Fruit fly (Drosophila melanogaster) whole organism, embryonic: ENCODE data around the gene CG1764.

Experiments
- BEAF-32 ChIP-seq: fragments of 200-800 bp; sonication (Bioruptor generic); optimal IDR thresholded peaks from 3 replicates; lab custom pipeline; 2017; ENCODE audit warnings: missing biosample characterization, missing genetic modification characterization, mild to moderate bottlenecking, moderate library complexity, missing genetic modification reagents
- Blimp-1 ChIP-seq: fragments of 200-800 bp; sonication (Bioruptor generic); optimal IDR thresholded peaks from 3 replicates; lab custom pipeline; 2018; ENCODE audit warnings: missing biosample characterization, missing genetic modification characterization, mild to moderate bottlenecking, moderate library complexity, missing genetic modification reagents
- CG11398 ChIP-seq: fragments of 200-800 bp; sonication (Bioruptor generic); optimal IDR thresholded peaks from 2 replicates; lab custom pipeline; 2016; ENCODE audit warnings: missing biosample characterization, missing genetic modification characterization
- CG11695 ChIP-seq: fragments of 200-800 bp; sonication (Bioruptor generic); IDR thresholded peaks from 3 replicates; pipeline ENCODE4 v1.3.6; 2022; ENCODE audit warnings: missing biosample characterization, missing genetic modification characterization
- CG15479 ChIP-seq: fragments of 200-800 bp; sonication (Bioruptor generic); optimal IDR thresholded peaks from 3 replicates; lab custom pipeline; 2019; ENCODE audit warnings: missing biosample characterization, mild to moderate bottlenecking, missing genetic modification characterization, moderate library complexity
- CG17186 ChIP-seq: fragments of 200-800 bp; sonication (Bioruptor generic); optimal IDR thresholded peaks from 3 replicates; lab custom pipeline; 2017; ENCODE audit warnings: missing biosample characterization, missing genetic modification reagents, missing genetic modification characterization
- CG17912 ChIP-seq: fragments of 200-800 bp; sonication (Bioruptor generic); optimal IDR thresholded peaks from 2 replicates; lab custom pipeline; 2018; ENCODE audit warnings: missing biosample characterization, mild to moderate bottlenecking, missing genetic modification characterization
- CG18011 ChIP-seq: fragments of 200-800 bp; sonication (Bioruptor generic); optimal IDR thresholded peaks from 2 replicates; lab custom pipeline; 2017; ENCODE audit warnings: missing biosample characterization, missing genetic modification characterization, mild to moderate bottlenecking, moderate library complexity, missing genotype
- CG2120 ChIP-seq: fragments of 200-800 bp; sonication (Bioruptor generic); optimal IDR thresholded peaks from 3 replicates; lab custom pipeline; 2016; ENCODE audit warnings: missing biosample characterization, missing genetic modification characterization
- CG2875 ChIP-seq: fragments of 200-800 bp; sonication (Bioruptor generic); optimal IDR thresholded peaks from 2 replicates; lab custom pipeline; 2017; ENCODE audit warnings: missing biosample characterization, mild to moderate bottlenecking, missing genetic modification characterization, missing genetic modification reagents
- CG3065 ChIP-seq: fragments of 200-800 bp; sonication (Bioruptor generic); optimal IDR thresholded peaks from 2 replicates; lab custom pipeline; 2016; ENCODE audit warnings: missing biosample characterization, missing genetic modification characterization
- CG33213 ChIP-seq: fragments of 200-800 bp; sonication (Bioruptor generic); optimal IDR thresholded peaks from 3 replicates; lab custom pipeline; 2016; ENCODE audit warnings: missing biosample characterization, missing genetic modification characterization
- CG3847 ChIP-seq: fragments of 200-800 bp; sonication (Bioruptor generic); IDR thresholded peaks from 2 replicates; pipeline ENCODE4 v1.3.6; 2022; ENCODE audit warnings: missing biosample characterization, missing genetic modification characterization
- CG4328 ChIP-seq: fragments of 200-800 bp; sonication (Bioruptor generic); optimal IDR thresholded peaks from 3 replicates; lab custom pipeline; 2017; ENCODE audit warnings: missing biosample characterization, missing genetic modification reagents, missing genetic modification characterization
- CG43689 ChIP-seq: fragments of 200-800 bp; sonication (Bioruptor generic); IDR thresholded peaks from 2 replicates; pipeline ENCODE4 v1.3.6; 2022; ENCODE audit warnings: missing biosample characterization, missing genetic modification characterization
- CG4730 ChIP-seq: fragments of 200-800 bp; sonication (Bioruptor generic); IDR thresholded peaks from 2 replicates; pipeline ENCODE4 v1.3.6; 2022; ENCODE audit warnings: missing biosample characterization, missing genetic modification characterization
- CG6813 ChIP-seq: fragments of 200-800 bp; sonication (Bioruptor generic); optimal IDR thresholded peaks from 2 replicates; lab custom pipeline; 2017; ENCODE audit warnings: missing biosample characterization, missing genetic modification characterization, mild to moderate bottlenecking, moderate library complexity, missing genetic modification reagents
- CG7357 ChIP-seq: fragments of 200-800 bp; sonication (Bioruptor generic); IDR thresholded peaks from 3 replicates; pipeline ENCODE4 v1.3.6; 2022; ENCODE audit warnings: missing biosample characterization, missing genetic modification characterization
- CG7839 ChIP-seq: fragments of 200-800 bp; sonication (Bioruptor generic); optimal IDR thresholded peaks from 3 replicates; lab custom pipeline; 2018; ENCODE audit warnings: missing biosample characterization, mild to moderate bottlenecking, missing genetic modification characterization, moderate library complexity
- CG7928 ChIP-seq: fragments of 200-800 bp; sonication (Bioruptor generic); optimal IDR thresholded peaks from 2 replicates; lab custom pipeline; 2017; ENCODE audit warnings: missing biosample characterization, mild to moderate bottlenecking, missing genetic modification characterization
- CG8924 ChIP-seq: fragments of 200-800 bp; optimal IDR thresholded peaks from 3 replicates; lab custom pipeline; 2019; ENCODE audit warnings: missing biosample characterization, mild to moderate bottlenecking, missing genetic modification characterization, moderate library complexity
- CG8944 ChIP-seq: fragments of 200-800 bp; sonication (Bioruptor generic); optimal IDR thresholded peaks from 3 replicates; lab custom pipeline; 2016; ENCODE audit warnings: missing biosample characterization, missing genetic modification characterization
- Dp ChIP-seq: fragments of 200-800 bp; sonication (Bioruptor generic); optimal IDR thresholded peaks from 2 replicates; lab custom pipeline; 2018; ENCODE audit warnings: missing biosample characterization, mild to moderate bottlenecking, missing genetic modification characterization, moderate library complexity
- E2f2 ChIP-seq: fragments of 200-800 bp; sonication (Bioruptor generic); IDR thresholded peaks from 2 replicates; pipeline ENCODE4 v1.3.6; 2022; ENCODE audit warnings: missing biosample characterization, missing genetic modification characterization
- Fer2 ChIP-seq: fragments of 200-800 bp; sonication (Bioruptor generic); optimal IDR thresholded peaks from 2 replicates; lab custom pipeline; 2018; ENCODE audit warnings: missing biosample characterization, mild to moderate bottlenecking, missing genetic modification characterization, moderate library complexity
- HHEX ChIP-seq: fragments of 200-800 bp; sonication (Bioruptor generic); optimal IDR thresholded peaks from 3 replicates; lab custom pipeline; 2017; ENCODE audit warnings: missing biosample characterization, mild to moderate bottlenecking, missing genetic modification characterization, missing genetic modification reagents
- HmgD ChIP-seq: fragments of 200-800 bp; sonication (Bioruptor generic); optimal IDR thresholded peaks from 3 replicates; lab custom pipeline; 2016; ENCODE audit warnings: missing biosample characterization, missing genetic modification characterization
- Hmx ChIP-seq: fragments of 200-800 bp; sonication (Bioruptor generic); optimal IDR thresholded peaks from 2 replicates; lab custom pipeline; 2016; ENCODE audit warnings: missing biosample characterization, missing genetic modification characterization
- Hr78 ChIP-seq, 2 experiments: fragments of 200-800 bp in 1 of 2; fragments of >200 bp in 1 of 2; sonication (Bioruptor generic) in 1 of 2; optimal IDR thresholded peaks; 2 replicates each; lab custom pipeline; 2017 to 2019; ENCODE audit warnings: missing biosample characterization in 2 of 2, missing genetic modification characterization in 2 of 2, mild to moderate bottlenecking in 1 of 2, moderate library complexity in 1 of 2
- Lim3 ChIP-seq: fragments of 200-800 bp; sonication (Bioruptor generic); IDR thresholded peaks from 2 replicates; pipeline ENCODE4 v1.3.6; 2022; ENCODE audit warnings: missing biosample characterization, missing genetic modification characterization
- PHDP ChIP-seq: fragments of 200-800 bp; sonication (Bioruptor generic); optimal IDR thresholded peaks from 3 replicates; lab custom pipeline; 2018; ENCODE audit warnings: missing biosample characterization, mild to moderate bottlenecking, missing genetic modification characterization, moderate library complexity
- Sry-δ ChIP-seq: fragments of 200-800 bp; sonication (Bioruptor generic); optimal IDR thresholded peaks from 2 replicates; lab custom pipeline; 2016; ENCODE audit warnings: missing biosample characterization, missing genetic modification characterization
- Taf1 ChIP-seq: fragments of 200-800 bp; sonication (Bioruptor generic); IDR thresholded peaks from 2 replicates; pipeline ENCODE4 v1.3.6; 2022; ENCODE audit warnings: missing biosample characterization, missing genetic modification characterization
- Xrp1 ChIP-seq: fragments of 200-800 bp; sonication (Bioruptor generic); IDR thresholded peaks from 2 replicates; pipeline ENCODE4 v1.3.6; 2022; ENCODE audit warnings: missing biosample characterization, missing genetic modification characterization
- bbx ChIP-seq: fragments of 200-800 bp; sonication (Bioruptor generic); IDR thresholded peaks from 2 replicates; pipeline ENCODE4 v1.3.6; 2022; ENCODE audit warnings: missing biosample characterization, missing genetic modification characterization; ENCODE audit not compliant: partially characterized antibody
- btn ChIP-seq: fragments of 200-800 bp; sonication (Bioruptor generic); optimal IDR thresholded peaks from 2 replicates; lab custom pipeline; 2016; ENCODE audit warnings: missing biosample characterization, missing genetic modification characterization
- crc ChIP-seq: fragments of 200-800 bp; sonication (Bioruptor generic); optimal IDR thresholded peaks from 2 replicates; lab custom pipeline; 2016; ENCODE audit warnings: missing biosample characterization, missing genetic modification characterization
- dati ChIP-seq: fragments of 200-800 bp; sonication (Bioruptor generic); IDR thresholded peaks from 2 replicates; pipeline ENCODE4 v1.3.6; 2022; ENCODE audit warnings: missing biosample characterization, missing genetic modification characterization
- fd102C ChIP-seq: fragments of 200-800 bp; sonication (Bioruptor generic); optimal IDR thresholded peaks from 2 replicates; lab custom pipeline; 2018; ENCODE audit warnings: missing biosample characterization, mild to moderate bottlenecking, missing genetic modification characterization, moderate library complexity
- gt ChIP-seq: fragments of 200-800 bp; sonication (Bioruptor generic); IDR thresholded peaks from 2 replicates; pipeline ENCODE4 v1.3.6; 2022; ENCODE audit warnings: missing biosample characterization, missing genetic modification characterization
- her ChIP-seq: fragments of 200-800 bp; sonication (Bioruptor generic); optimal IDR thresholded peaks from 2 replicates; lab custom pipeline; 2016; ENCODE audit warnings: missing biosample characterization, missing genetic modification characterization
- nerfin-2 ChIP-seq: fragments of 200-800 bp; sonication (Bioruptor generic); IDR thresholded peaks from 2 replicates; pipeline ENCODE4 v1.3.6; 2022; ENCODE audit warnings: missing biosample characterization, missing genetic modification characterization; ENCODE audit not compliant: partially characterized antibody
- pan ChIP-seq, 4 experiments: fragments of >200 bp in 3 of 4; fragments of 200-800 bp in 1 of 4; sonication (Bioruptor generic) in 1 of 4; optimal IDR thresholded peaks in 3 of 4; IDR thresholded peaks in 1 of 4; 2 replicates each; pipeline versions ENCODE4 v1.3.6 to Lab custom; 2017 to 2022; ENCODE audit warnings: missing biosample characterization in 2 of 4, missing genetic modification characterization in 2 of 4, mixed read lengths in 1 of 4
- sisA ChIP-seq: fragments of 200-800 bp; sonication (Bioruptor generic); IDR thresholded peaks from 2 replicates; pipeline ENCODE4 v1.3.6; 2022; ENCODE audit warnings: missing biosample characterization, missing genetic modification characterization
- slbo ChIP-seq: fragments of 200-800 bp; sonication (Bioruptor generic); IDR thresholded peaks from 2 replicates; pipeline ENCODE4 v1.3.6; 2022; ENCODE audit warnings: missing biosample characterization, missing genetic modification characterization
- sug ChIP-seq: fragments of 200-800 bp; optimal IDR thresholded peaks from 2 replicates; lab custom pipeline; 2019; ENCODE audit warnings: missing biosample characterization, mild to moderate bottlenecking, missing genetic modification characterization, moderate library complexity
- twi ChIP-seq: fragments of 200-800 bp; optimal IDR thresholded peaks from 2 replicates; lab custom pipeline; 2019; ENCODE audit warnings: missing biosample characterization, mild to moderate bottlenecking, missing genetic modification characterization, moderate library complexity
- usp ChIP-seq: fragments of >200 bp; optimal IDR thresholded peaks from 2 replicates; lab custom pipeline; 2017; ENCODE audit warnings: missing biosample characterization, missing genetic modification characterization
- zen2 ChIP-seq: fragments of 200-800 bp; sonication (Bioruptor generic); IDR thresholded peaks from 3 replicates; pipeline ENCODE4 v1.3.6; 2022; ENCODE audit warnings: missing biosample characterization, missing genetic modification characterization; ENCODE audit not compliant: partially characterized antibody
- zfh2 ChIP-seq: fragments of 200-800 bp; sonication (Bioruptor generic); optimal IDR thresholded peaks from 2 replicates; lab custom pipeline; 2016; ENCODE audit warnings: missing biosample characterization, missing genetic modification characterization

Gene CG1764

DNA sequence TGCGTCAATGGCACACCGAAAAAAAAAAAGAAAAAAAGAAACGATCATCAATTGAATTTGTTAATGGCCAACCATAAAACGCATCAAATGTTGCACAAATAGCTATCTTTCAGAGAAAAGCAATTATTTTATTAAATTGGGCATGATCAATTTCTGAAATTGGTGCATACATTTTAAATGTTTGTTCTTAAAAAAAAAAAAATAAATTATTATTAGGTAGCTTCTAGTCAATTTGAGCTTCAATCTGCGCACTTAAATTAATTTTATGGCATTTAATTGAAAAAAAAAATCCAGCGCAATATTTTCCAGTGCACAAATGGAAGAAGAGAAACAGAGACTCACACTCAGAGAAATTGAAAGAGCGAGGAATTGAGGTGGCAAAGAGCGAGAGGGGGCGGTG lies 20.9 kb upstream of the CG1764 start (continued):
- TF ChIP-seq CG7839 (tag; lab: Kevin White, UChicago) = peak; percentile 76
- peak; percentile 20 for TF ChIP-seq crc (GFP tag; lab: Kevin White, UChicago)
- no peak for TF ChIP-seq HmgD (GFP tag; lab: Kevin White, UChicago)
- TF ChIP-seq E2f2 (GFP tag; lab: Robert Waterston, UW) = peak; percentile 19; the same call in 1 of the 2 replicates
- no peak for TF ChIP-seq CG4730 (GFP tag; lab: Robert Waterston, UW)
- TF ChIP-seq CG11695 (GFP tag; lab: Robert Waterston, UW) = peak; percentile 61
- peak; percentile 44 for TF ChIP-seq her (GFP tag; lab: Kevin White, UChicago)
- peak; percentile 65 for TF ChIP-seq CG8924 (tag; lab: Kevin White, UChicago)
- TF ChIP-seq twi (tag; lab: Kevin White, UChicago) = no peak
- no peak for TF ChIP-seq zen2 (GFP tag; lab: Robert Waterston, UW)
- TF ChIP-seq CG17912 (GFP tag; lab: Kevin White, UChicago) = no peak
- peak; percentile 24 for TF ChIP-seq btn (GFP tag; lab: Kevin White, UChicago)
- peak; percentile 60 for TF ChIP-seq Blimp-1 (GFP tag; lab: Kevin White, UChicago)
- TF ChIP-seq bbx (GFP tag; lab: Robert Waterston, UW) = no peak
- TF ChIP-seq CG33213 = peak; percentile 62
- TF ChIP-seq Xrp1 (GFP tag; lab: Robert Waterston, UW) = peak; percentile 62; the same call in 1 of the 2 replicates
- TF ChIP-seq CG2875 (GFP tag; lab: Kevin White, UChicago) = no peak
- TF ChIP-seq CG7928 (GFP tag; lab: Kevin White, UChicago) = no peak
- TF ChIP-seq CG2120 (GFP tag; lab: Kevin White, UChicago) = peak; percentile 89
- TF ChIP-seq CG11398 = peak; percentile 43
- peak; percentile 25 for TF ChIP-seq HHEX (GFP tag; lab: Kevin White, UChicago)
- TF ChIP-seq CG15479 (GFP tag; lab: Kevin White, UChicago) = no peak
- no peak for TF ChIP-seq CG4328 (GFP tag; lab: Kevin White, UChicago)
- TF ChIP-seq Sry-δ (GFP tag; lab: Kevin White, UChicago) = peak; percentile 28
- no peak for TF ChIP-seq dati (GFP tag; lab: Robert Waterston, UW)
- TF ChIP-seq zfh2 (GFP tag; lab: Kevin White, UChicago) = peak; percentile 79
- no peak for TF ChIP-seq BEAF-32 (GFP tag; lab: Kevin White, UChicago)
- TF ChIP-seq CG3847 = peak; percentile 47
- no peak for TF ChIP-seq Hr78 (GFP tag; optimal IDR thresholded peaks at IDR 0.05; lab: Kevin White, UChicago)
- TF ChIP-seq nerfin-2 (GFP tag; lab: Robert Waterston, UW) = no peak
- peak; percentile 67 for TF ChIP-seq sisA (GFP tag; lab: Robert Waterston, UW)
- no peak for TF ChIP-seq pan (optimal IDR thresholded peaks at IDR 0.05; lab: Kevin White, UChicago)
- peak in 1 of 2 experiments; percentile 65 for TF ChIP-seq pan (GFP tag; optimal IDR thresholded peaks at IDR 0.05 in 1 of 2, IDR thresholded peaks at IDR 0.05 in 1 of 2)
- no peak for TF ChIP-seq Dp (GFP tag; lab: Kevin White, UChicago)
- no peak for TF ChIP-seq CG6813 (GFP tag; lab: Kevin White, UChicago)
- TF ChIP-seq CG18011 = peak; percentile 30
- TF ChIP-seq usp (GFP tag; lab: Kevin White, UChicago) = no peak
- no peak for TF ChIP-seq CG17186 (GFP tag; lab: Kevin White, UChicago)
- no peak for TF ChIP-seq CG43689 (GFP tag; lab: Robert Waterston, UW)
- no peak for TF ChIP-seq Taf1 (GFP tag; lab: Robert Waterston, UW)
- TF ChIP-seq fd102C = no peak
- peak; percentile 53 for TF ChIP-seq CG8944 (GFP tag; lab: Kevin White, UChicago)
- peak; percentile 70 for TF ChIP-seq slbo
- peak; percentile 46 for TF ChIP-seq CG3065 (GFP tag; lab: Kevin White, UChicago)
- no peak for TF ChIP-seq gt (GFP tag; lab: Robert Waterston, UW)
- no peak for TF ChIP-seq sug (tag; lab: Kevin White, UChicago)
- no peak for TF ChIP-seq Lim3 (GFP tag; lab: Robert Waterston, UW)
- no peak for TF ChIP-seq Hmx (GFP tag; lab: Kevin White, UChicago)
- TF ChIP-seq PHDP (tag; lab: Kevin White, UChicago) = peak; percentile 72
- TF ChIP-seq Fer2 = no peak
- TF ChIP-seq CG7357 (GFP tag; lab: Robert Waterston, UW) = no peak
